Fruit fly (Drosophila melanogaster) whole organism, adult: ENCODE measurements around the gene Gba1b.

ENCODE experiments used
- CG1620 ChIP-seq: fragments of 200-800 bp; sonication (Bioruptor generic); optimal IDR thresholded peaks from 2 replicates; lab custom pipeline; 2016; ENCODE audit warnings: missing biosample characterization, missing genetic modification characterization
- Clk ChIP-seq: fragments of 200-800 bp; sonication (Bioruptor generic); optimal IDR thresholded peaks from 2 replicates; lab custom pipeline; 2017; ENCODE audit warnings: missing biosample characterization, missing genetic modification characterization
- pad ChIP-seq: fragments of 200-800 bp; sonication (Bioruptor generic); optimal IDR thresholded peaks from 3 replicates; lab custom pipeline; 2017; ENCODE audit warnings: missing biosample characterization, missing genetic modification characterization, mild to moderate bottlenecking, moderate library complexity, missing genetic modification reagents
- toe ChIP-seq: fragments of 200-800 bp; sonication (Bioruptor generic); optimal IDR thresholded peaks from 2 replicates; lab custom pipeline; 2016; ENCODE audit warnings: missing biosample characterization, missing genetic modification characterization

dm6 chr3R:23685955-23686354, 18.6 kb upstream of the Gba1b start, which contains the start of gene SPE:
- TF ChIP-seq CG1620 (GFP tag; lab: Kevin White, UChicago): no peak
- no peak for TF ChIP-seq Clk
- TF ChIP-seq pad: no peak
- TF ChIP-seq toe (GFP tag; lab: Kevin White, UChicago): no peak
